Worm (Caenorhabditis elegans) whole organism, mixed stage, embryonic: Measurements from ENCODE around the gene gtl-2.

Source experiments
- blmp-1 ChIP-seq: fragments of 150-350 bp; optimal IDR thresholded peaks from 2 replicates; lab custom pipeline; 2014; ENCODE audit warnings: missing biosample characterization, missing genetic modification characterization
- ham-2 ChIP-seq: fragments of 200-800 bp; sonication (Bioruptor generic); optimal IDR thresholded peaks from 2 replicates; lab custom pipeline; 2018; ENCODE audit warnings: mild to moderate bottlenecking, missing genetic modification characterization, missing compliant biosample characterization
- lin-13 ChIP-seq: fragments of 150-350 bp; optimal IDR thresholded peaks from 2 replicates; lab custom pipeline; 2014; ENCODE audit warnings: missing biosample characterization, missing genetic modification characterization
- nhr-12 ChIP-seq: fragments of 150-350 bp; optimal IDR thresholded peaks from 2 replicates; lab custom pipeline; 2014; ENCODE audit warnings: missing biosample characterization, missing genetic modification characterization
- unc-39 ChIP-seq: fragments of 150-350 bp; optimal IDR thresholded peaks from 2 replicates; lab custom pipeline; 2014; ENCODE audit warnings: missing biosample characterization, missing genetic modification characterization

DNA sequence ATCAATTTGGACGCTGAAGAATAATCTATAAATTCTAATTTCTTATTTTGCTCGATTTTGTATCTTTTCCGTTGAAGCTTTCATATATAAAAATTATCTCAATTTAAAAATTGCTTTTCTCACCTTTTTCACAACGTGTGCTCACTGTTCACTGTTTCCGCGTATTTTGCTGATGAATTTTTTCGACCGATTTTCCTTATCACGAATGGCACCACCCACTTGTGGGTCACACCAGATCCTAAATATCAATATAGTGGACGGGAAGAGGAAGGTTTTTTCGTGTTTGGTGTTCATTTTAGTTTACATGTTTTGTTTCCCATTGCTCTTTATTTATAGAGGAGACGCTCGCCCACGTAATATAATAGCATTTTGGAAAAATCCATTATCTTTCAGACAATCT, 42.4 kb downstream of the gtl-2 start:
- TF ChIP-seq unc-39 (tag; lab: Kevin White, UChicago), result no peak
- no peak for TF ChIP-seq ham-2 (GFP tag; lab: Kevin White, UChicago)
- TF ChIP-seq nhr-12 (tag; lab: Kevin White, UChicago), result no peak
- TF ChIP-seq lin-13, result no peak
- TF ChIP-seq blmp-1 (tag; lab: Kevin White, UChicago), result no peak
